Fruit fly (Drosophila melanogaster): ENCODE results near the gene Vha100-4.

The Vha100-4 gene

DNA sequence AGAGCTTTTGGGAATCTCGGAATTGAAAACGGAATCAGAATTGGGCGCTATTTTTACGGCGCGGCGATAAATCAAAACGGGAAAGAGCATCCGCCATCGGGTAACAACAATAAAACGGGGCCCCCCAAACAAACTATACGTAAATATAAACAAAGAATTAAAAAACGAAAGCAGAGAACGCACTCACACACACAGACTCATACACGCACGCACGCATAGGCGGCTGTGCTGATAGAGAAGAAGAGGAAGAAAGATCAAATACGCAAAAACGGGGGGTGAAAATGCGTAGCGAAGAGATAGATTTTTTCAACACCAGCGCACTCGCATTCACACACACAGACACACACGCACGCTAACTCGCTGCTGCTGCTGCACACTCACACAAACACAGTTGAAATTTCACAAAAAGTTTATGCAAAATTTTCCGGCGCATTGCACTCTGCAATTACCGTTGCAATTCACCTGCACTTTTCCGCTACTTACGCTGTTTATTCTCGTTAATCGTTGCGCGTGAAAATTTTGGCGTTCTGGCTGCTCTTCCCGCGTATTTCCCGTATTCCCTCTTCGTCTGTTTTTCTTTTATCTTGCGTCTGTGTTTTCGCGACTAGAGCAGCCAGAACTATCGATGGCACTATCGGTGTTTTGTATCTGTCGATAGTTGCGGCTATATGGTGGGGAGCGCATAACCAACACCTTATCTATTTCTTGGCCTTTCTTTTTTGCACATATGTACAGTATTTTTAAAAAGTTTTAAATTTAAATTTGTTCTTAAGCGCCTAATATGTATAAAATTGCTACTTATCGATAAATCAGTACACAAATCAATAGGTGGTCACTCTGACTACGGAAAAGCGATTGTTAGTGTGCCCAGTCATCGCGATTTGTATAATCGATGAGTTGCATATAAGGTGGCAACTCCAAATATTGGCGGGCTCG lies 22.9 kb upstream of the Vha100-4 start, which contains the start of gene CG31122 (continued):
- peak; percentile 36 for TF ChIP-seq CG4617 (GFP tag; optimal IDR thresholded peaks at IDR 0.05; ENCODE audit: borderline replicate concordance)
- TF ChIP-seq Oli (tag; optimal IDR thresholded peaks at IDR 0.05) = no peak
- peak; percentile 54 for TF ChIP-seq CG13624 (GFP tag; optimal IDR thresholded peaks at IDR 0.05)
- no peak for TF ChIP-seq ssp (GFP tag; IDR thresholded peaks at IDR 0.05)
- peak; percentile 55; the same call in 1 of the 3 replicates for TF ChIP-seq CG11695 (GFP tag; IDR thresholded peaks at IDR 0.05)
- no peak for TF ChIP-seq Vsx1 (GFP tag; optimal IDR thresholded peaks at IDR 0.05)
- no peak for TF ChIP-seq jigr1 (GFP tag; IDR thresholded peaks at IDR 0.05)
- peak; percentile 88 for TF ChIP-seq Med (GFP tag)
- TF ChIP-seq C15 (GFP tag; IDR thresholded peaks at IDR 0.05) = no peak
- no peak for TF ChIP-seq CTCF (GFP tag; optimal IDR thresholded peaks at IDR 0.05)
- no peak for TF ChIP-seq ara (GFP tag; IDR thresholded peaks at IDR 0.05)
- TF ChIP-seq Atf-2 (GFP tag; optimal IDR thresholded peaks at IDR 0.05) = peak; percentile 4
- no peak for TF ChIP-seq da (GFP tag; optimal IDR thresholded peaks at IDR 0.05)
- no peak for TF ChIP-seq GATAe (GFP tag; conservative IDR thresholded peaks at IDR 0.05)
- TF ChIP-seq CG17912 (GFP tag; optimal IDR thresholded peaks at IDR 0.05) = no peak
- TF ChIP-seq pros (GFP tag; optimal IDR thresholded peaks at IDR 0.05) = no peak
- TF ChIP-seq run (tag; optimal IDR thresholded peaks at IDR 0.05) = no peak
- TF ChIP-seq Tbp (GFP tag; optimal IDR thresholded peaks at IDR 0.05) = no peak
- TF ChIP-seq ind (GFP tag; optimal IDR thresholded peaks at IDR 0.05) = peak; percentile 3
- TF ChIP-seq corto (GFP tag; optimal IDR thresholded peaks at IDR 0.05) = no peak
- TF ChIP-seq dpn (GFP tag; optimal IDR thresholded peaks at IDR 0.05) = peak; percentile 49 to 62
- TF ChIP-seq br (optimal IDR thresholded peaks at IDR 0.05) = no peak
- no peak for TF ChIP-seq CG10209 (GFP tag; optimal IDR thresholded peaks at IDR 0.05)
- no peak for TF ChIP-seq Oaz (GFP tag; IDR thresholded peaks at IDR 0.05)
- no peak for TF ChIP-seq odd (GFP tag; optimal IDR thresholded peaks at IDR 0.05)
- no peak for TF ChIP-seq Fer3 (tag; optimal IDR thresholded peaks at IDR 0.05)
- TF ChIP-seq bbx (GFP tag; IDR thresholded peaks at IDR 0.05; ENCODE audit: partially characterized antibody) = peak; percentile 91
- peak; percentile 73 for TF ChIP-seq CG10267 (tag; optimal IDR thresholded peaks at IDR 0.05)
- TF ChIP-seq CG6272 (GFP tag; IDR thresholded peaks at IDR 0.05) = no peak
- TF ChIP-seq inv (GFP tag; IDR thresholded peaks at IDR 0.05; ENCODE audit: partially characterized antibody) = peak; percentile 95
- TF ChIP-seq Nf-YB (GFP tag; optimal IDR thresholded peaks at IDR 0.05) = no peak
- TF ChIP-seq CG14667 (GFP tag; IDR thresholded peaks at IDR 0.05) = no peak
- peak in 1 of 2 experiments; percentile 40 for TF ChIP-seq Pdp1 (GFP tag; optimal IDR thresholded peaks at IDR 0.05)
- peak; percentile 84; the same call in 2 of the 3 replicates for TF ChIP-seq CG34422 (GFP tag; IDR thresholded peaks at IDR 0.05)
- TF ChIP-seq sens-2 (GFP tag; IDR thresholded peaks at IDR 0.05) = 0 out of 2 replicates have a peak, but pooled peaks have one; percentile 12
- no peak for TF ChIP-seq fd3F (GFP tag; optimal IDR thresholded peaks at IDR 0.05)
- peak in 1 of 2 experiments; percentile 62 for TF ChIP-seq Hr51 (GFP tag; optimal IDR thresholded peaks at IDR 0.05)
- TF ChIP-seq cg (GFP tag; optimal IDR thresholded peaks at IDR 0.05) = peak; percentile 99
- TF ChIP-seq CG13894 (tag; optimal IDR thresholded peaks at IDR 0.05) = no peak
- TF ChIP-seq CG1602 (GFP tag; optimal IDR thresholded peaks at IDR 0.05) = peak; percentile 9
- TF ChIP-seq CG7357 (GFP tag; IDR thresholded peaks at IDR 0.05) = no peak
- TF ChIP-seq CG2889 (GFP tag; IDR thresholded peaks at IDR 0.05) = 0 out of 3 replicates have a peak, but pooled peaks have one; percentile 5
- no peak for TF ChIP-seq kni (GFP tag; optimal IDR thresholded peaks at IDR 0.05)
- TF ChIP-seq PHDP (tag; optimal IDR thresholded peaks at IDR 0.05) = no peak
- TF ChIP-seq CG17612 (GFP tag; IDR thresholded peaks at IDR 0.05) = no peak
- TF ChIP-seq chinmo (GFP tag; IDR thresholded peaks at IDR 0.05; ENCODE audit: partially characterized antibody) = peak; percentile 97
- TF ChIP-seq Gsc (GFP tag; IDR thresholded peaks at IDR 0.05) = no peak
- no peak for TF ChIP-seq pb (GFP tag; optimal IDR thresholded peaks at IDR 0.05)
- TF ChIP-seq CG34376 (GFP tag; optimal IDR thresholded peaks at IDR 0.05) = peak; percentile 55

Data from whole organism, embryonic.